Worm (Caenorhabditis elegans): ENCODE data around the gene mask-1.
A peak's percentile ranks its signal among the peaks of the same experiment; 100 is the strongest.

Gene mask-1

DNA sequence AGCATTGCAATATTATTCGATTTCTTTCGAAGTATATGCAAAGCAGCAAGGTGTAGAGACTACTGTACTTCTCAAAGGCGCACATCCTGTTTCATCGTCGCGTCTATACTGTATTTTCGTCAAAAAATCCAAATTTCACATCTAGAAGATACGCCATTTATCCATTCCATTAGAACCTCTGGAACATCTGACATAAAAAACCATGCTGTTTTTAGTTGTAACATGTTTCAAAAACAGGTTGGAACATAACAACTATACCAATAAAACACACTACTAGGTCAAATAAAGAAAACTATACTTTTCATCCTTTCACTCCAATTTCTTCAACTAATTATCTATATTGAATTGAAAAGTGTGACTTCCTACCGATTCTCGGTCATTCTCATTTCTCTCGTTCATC, 14.4 kb upstream of the mask-1 start, which contains the start of gene ugt-59:
TSS of gene ugt-59 (plus strand) at position 301 of the 400 bp plus-strand sequence.
- TF ChIP-seq M03D4.4 (tag; optimal IDR thresholded peaks at IDR 0.05) (no peak), ces-1 (GFP tag; optimal IDR thresholded peaks at IDR 0.05) (no peak), snpc-4 (tag; optimal IDR thresholded peaks at IDR 0.05) (no peak), nhr-28 (tag; optimal IDR thresholded peaks at IDR 0.05) (no peak), tbx-8 (GFP tag; optimal IDR thresholded peaks at IDR 0.05) (no peak), elt-1 (tag; optimal IDR thresholded peaks at IDR 0.05; ENCODE audit: borderline replicate concordance, insufficient read depth) (no peak), lin-13 (tag; optimal IDR thresholded peaks at IDR 0.05) (no peak), unc-39 (tag; optimal IDR thresholded peaks at IDR 0.05) (no peak), zip-8 (tag; optimal IDR thresholded peaks at IDR 0.05) (no peak), bed-3 (GFP tag; optimal IDR thresholded peaks at IDR 0.05) (no peak), lsy-2 (tag; optimal IDR thresholded peaks at IDR 0.05) (no peak), unc-120 (tag; optimal IDR thresholded peaks at IDR 0.05; ENCODE audit: poor library complexity, severe bottlenecking) (no peak), ceh-83 (GFP tag; optimal IDR thresholded peaks at IDR 0.05) (no peak)

- peak; percentile 46 for TF ChIP-seq ces-1 (GFP tag; optimal IDR thresholded peaks at IDR 0.05)
- peak; percentile 47 for TF ChIP-seq mep-1 (tag; optimal IDR thresholded peaks at IDR 0.05)
- TF ChIP-seq lsy-2 (tag; optimal IDR thresholded peaks at IDR 0.05), result peak; percentile 14
- no peak for TF ChIP-seq ztf-11 (tag; optimal IDR thresholded peaks at IDR 0.05)
- no peak for TF ChIP-seq tbx-8 (GFP tag; optimal IDR thresholded peaks at IDR 0.05)
- TF ChIP-seq lin-13 (tag; optimal IDR thresholded peaks at IDR 0.05), result peak; percentile 8
Measured at ce11 chrIV:10366018-10366417, 8.7 kb upstream of the mask-1 start, which contains the start of gene sir-2.1. sir-2.1 (minus strand) TSS chrIV:10366229.

- TF ChIP-seq nhr-76 (tag; optimal IDR thresholded peaks at IDR 0.05), result no peak
- no peak for TF ChIP-seq tbx-8 (GFP tag; optimal IDR thresholded peaks at IDR 0.05)
- no peak for TF ChIP-seq M03D4.4 (tag; optimal IDR thresholded peaks at IDR 0.05)
- TF ChIP-seq flh-1 (GFP tag; optimal IDR thresholded peaks at IDR 0.05), result no peak
- no peak for TF ChIP-seq ceh-83 (GFP tag; optimal IDR thresholded peaks at IDR 0.05)
- no peak for TF ChIP-seq unc-39 (tag; optimal IDR thresholded peaks at IDR 0.05)
- no peak for TF ChIP-seq cnd-1 (tag; optimal IDR thresholded peaks at IDR 0.05)
- peak; percentile 52 for TF ChIP-seq ces-1 (GFP tag; optimal IDR thresholded peaks at IDR 0.05)
- no peak for TF ChIP-seq nhr-28 (tag; optimal IDR thresholded peaks at IDR 0.05)
- TF ChIP-seq nhr-2 (tag; optimal IDR thresholded peaks at IDR 0.05), result no peak
- peak; percentile 0 for TF ChIP-seq unc-120 (tag; optimal IDR thresholded peaks at IDR 0.05; ENCODE audit: poor library complexity, severe bottlenecking)
- TF ChIP-seq elt-3 (tag; optimal IDR thresholded peaks at IDR 0.05), result no peak
- no peak for TF ChIP-seq hlh-1 (tag; optimal IDR thresholded peaks at IDR 0.05)
- TF ChIP-seq ztf-11 (tag; optimal IDR thresholded peaks at IDR 0.05), result no peak
- no peak for TF ChIP-seq pha-4 (tag; optimal IDR thresholded peaks at IDR 0.05)
- no peak for TF ChIP-seq lin-32 (GFP tag; optimal IDR thresholded peaks at IDR 0.05)
- no peak for TF ChIP-seq ceh-39 (tag; optimal IDR thresholded peaks at IDR 0.05)
- TF ChIP-seq lsy-2 (tag; optimal IDR thresholded peaks at IDR 0.05), result peak; percentile 12
Measured at ce11 chrIV:10367740-10368246, 6.9 kb upstream of the mask-1 start, which contains the start of gene pges-2. pges-2 (minus strand) TSS chrIV:10367790.

- TF ChIP-seq mls-2 (tag; optimal IDR thresholded peaks at IDR 0.05) (no peak), sptf-1 (tag; optimal IDR thresholded peaks at IDR 0.05) (no peak), sem-2 (GFP tag; optimal IDR thresholded peaks at IDR 0.05) (no peak), zip-8 (tag; optimal IDR thresholded peaks at IDR 0.05) (peak; percentile 67), flh-1 (GFP tag; optimal IDR thresholded peaks at IDR 0.05) (no peak), elt-3 (tag; optimal IDR thresholded peaks at IDR 0.05) (no peak)
Measured at ce11 chrIV:10368326-10368725, 6.4 kb upstream of the mask-1 start, which contains the start of gene iars-1. iars-1 (plus strand) TSS chrIV:10368601.

ce11 chrIV:10373772-10374288, 871 bp upstream of the mask-1 start, which contains the start of gene mpz-5:
mpz-5 (minus strand) TSS chrIV:10373822.
- TF ChIP-seq lsy-2 (tag; optimal IDR thresholded peaks at IDR 0.05), result peak; percentile 64
- peak; percentile 11 for TF ChIP-seq ceh-43 (GFP tag; optimal IDR thresholded peaks at IDR 0.05)
- TF ChIP-seq lin-32 (GFP tag; optimal IDR thresholded peaks at IDR 0.05), result peak; percentile 32
- peak; percentile 81 for TF ChIP-seq mep-1 (tag; optimal IDR thresholded peaks at IDR 0.05)
- TF ChIP-seq nhr-237 (tag; optimal IDR thresholded peaks at IDR 0.05), result peak; percentile 23
- TF ChIP-seq unc-120 (tag; optimal IDR thresholded peaks at IDR 0.05; ENCODE audit: poor library complexity, severe bottlenecking), result no peak
- TF ChIP-seq hlh-1 (tag; optimal IDR thresholded peaks at IDR 0.05), result peak; percentile 24
- TF ChIP-seq drap-1 (GFP tag; optimal IDR thresholded peaks at IDR 0.05), result no peak
- TF ChIP-seq snpc-4 (tag; optimal IDR thresholded peaks at IDR 0.05), result no peak
- TF ChIP-seq blmp-1 (tag; optimal IDR thresholded peaks at IDR 0.05), result no peak
- peak; percentile 0 for TF ChIP-seq pha-4 (tag; optimal IDR thresholded peaks at IDR 0.05)
- TF ChIP-seq lin-13 (tag; optimal IDR thresholded peaks at IDR 0.05), result peak; percentile 60
- TF ChIP-seq ceh-83 (GFP tag; optimal IDR thresholded peaks at IDR 0.05), result peak; percentile 51
- TF ChIP-seq sptf-1 (tag; optimal IDR thresholded peaks at IDR 0.05), result peak; percentile 75
- peak; percentile 39 for TF ChIP-seq M03D4.4 (tag; optimal IDR thresholded peaks at IDR 0.05)

Measured in whole organism, mixed stage, embryonic.